Fruit fly (Drosophila melanogaster): Measurements from ENCODE around the gene CG4098.

dm6 chr3L:16602736-16603144, 6.4 kb downstream of the CG4098 start, which contains the start of gene Arts:
- peak; percentile 22 for TF ChIP-seq Crg-1 (GFP tag; optimal IDR thresholded peaks at IDR 0.05)
- TF ChIP-seq Clk (GFP tag; optimal IDR thresholded peaks at IDR 0.05), result no peak
- TF ChIP-seq Hr96 (GFP tag; optimal IDR thresholded peaks at IDR 0.05), result peak; percentile 12
- peak; percentile 26 for TF ChIP-seq tj (GFP tag; optimal IDR thresholded peaks at IDR 0.05)
- peak; percentile 30 for TF ChIP-seq CG14711 (tag; optimal IDR thresholded peaks at IDR 0.05)
- peak; percentile 0 for TF ChIP-seq CG1620 (GFP tag; optimal IDR thresholded peaks at IDR 0.05)
- TF ChIP-seq cic (GFP tag; optimal IDR thresholded peaks at IDR 0.05), result no peak
- peak; percentile 51 for TF ChIP-seq toe (GFP tag; optimal IDR thresholded peaks at IDR 0.05)
- peak; percentile 29 for TF ChIP-seq CG7045 (GFP tag; optimal IDR thresholded peaks at IDR 0.05)

Measured in whole organism, adult.